Fruit fly (Drosophila melanogaster) whole organism, embryonic: ENCODE measurements around the gene nkt.

ENCODE experiments used
- Adf1 ChIP-seq: fragments of 200-800 bp; sonication (Bioruptor generic); IDR thresholded peaks from 2 replicates; pipeline ENCODE4 v1.3.6; 2022; ENCODE audit warnings: missing biosample characterization, missing genetic modification characterization
- Atf6 ChIP-seq: fragments of 200-800 bp; sonication (Bioruptor generic); IDR thresholded peaks from 2 replicates; pipeline ENCODE4 v1.3.6; 2022; ENCODE audit warnings: missing biosample characterization, missing genetic modification characterization
- Awh ChIP-seq: fragments of 200-800 bp; sonication (Bioruptor generic); IDR thresholded peaks from 2 replicates; pipeline ENCODE4, ENCODE4 v1.3.6; 2022; ENCODE audit warnings: missing biosample characterization, missing genetic modification characterization
- CG10267 ChIP-seq: fragments of 200-800 bp; sonication (Bioruptor generic); optimal IDR thresholded peaks from 2 replicates; lab custom pipeline; 2018; ENCODE audit warnings: missing biosample characterization, mild to moderate bottlenecking, missing genetic modification characterization, moderate library complexity
- CG11093 ChIP-seq: fragments of 200-800 bp; sonication (Bioruptor generic); IDR thresholded peaks from 3 replicates; pipeline ENCODE4 v1.3.6; 2022; ENCODE audit warnings: missing biosample characterization, missing genetic modification characterization
- CG11696 ChIP-seq: fragments of 200-800 bp; sonication (Bioruptor generic); IDR thresholded peaks from 2 replicates; pipeline ENCODE4 v1.3.6; 2022; ENCODE audit warnings: missing biosample characterization, missing genetic modification characterization
- CG12071 ChIP-seq: fragments of 200-800 bp; sonication (Bioruptor generic); optimal IDR thresholded peaks from 3 replicates; lab custom pipeline; 2018; ENCODE audit warnings: missing biosample characterization, mild to moderate bottlenecking, missing genetic modification characterization
- CG14441 ChIP-seq: fragments of 200-800 bp; sonication (Bioruptor generic); IDR thresholded peaks from 2 replicates; pipeline ENCODE4 v1.3.6; 2022; ENCODE audit warnings: missing biosample characterization, missing genetic modification characterization
- CG1529 ChIP-seq: fragments of 200-800 bp; sonication (Bioruptor generic); optimal IDR thresholded peaks from 3 replicates; lab custom pipeline; 2018; ENCODE audit warnings: missing biosample characterization, missing genetic modification characterization
- CG15696 ChIP-seq: fragments of 200-800 bp; sonication (Bioruptor generic); optimal IDR thresholded peaks from 2 replicates; lab custom pipeline; 2019; ENCODE audit warnings: missing biosample characterization, mild to moderate bottlenecking, missing genetic modification characterization, moderate library complexity
- CG1832 ChIP-seq: fragments of 200-800 bp; sonication (Bioruptor generic); optimal IDR thresholded peaks from 2 replicates; lab custom pipeline; 2017; ENCODE audit warnings: missing biosample characterization, mild to moderate bottlenecking, missing genetic modification characterization, inconsistent platforms
- CG33557 ChIP-seq: fragments of 200-800 bp; sonication (Bioruptor generic); optimal IDR thresholded peaks from 2 replicates; lab custom pipeline; 2019; ENCODE audit warnings: missing biosample characterization, mild to moderate bottlenecking, missing genetic modification characterization, moderate library complexity
- CG3847 ChIP-seq: fragments of 200-800 bp; sonication (Bioruptor generic); IDR thresholded peaks from 2 replicates; pipeline ENCODE4 v1.3.6; 2022; ENCODE audit warnings: missing biosample characterization, missing genetic modification characterization
- CG4424 ChIP-seq: fragments of 200-800 bp; sonication (Bioruptor generic); optimal IDR thresholded peaks from 3 replicates; lab custom pipeline; 2016; ENCODE audit warnings: missing biosample characterization, missing genetic modification characterization
- CG4707 ChIP-seq: fragments of 200-800 bp; sonication (Bioruptor generic); optimal IDR thresholded peaks from 2 replicates; lab custom pipeline; 2018; ENCODE audit warnings: missing biosample characterization, mild to moderate bottlenecking, missing genetic modification characterization, moderate library complexity
- CG6272 ChIP-seq: fragments of 200-800 bp; sonication (Bioruptor generic); IDR thresholded peaks from 2 replicates; pipeline ENCODE4 v1.3.6; 2022; ENCODE audit warnings: missing biosample characterization, missing genetic modification characterization
- CG7271 ChIP-seq: fragments of 200-800 bp; sonication (Bioruptor generic); optimal IDR thresholded peaks from 2 replicates; lab custom pipeline; 2018; ENCODE audit warnings: missing biosample characterization, mild to moderate bottlenecking, missing genetic modification characterization, moderate library complexity
- CG8359 ChIP-seq: fragments of 200-800 bp; sonication (Bioruptor generic); optimal IDR thresholded peaks from 2 replicates; lab custom pipeline; 2017; ENCODE audit warnings: missing biosample characterization, mild to moderate bottlenecking, missing genetic modification characterization, borderline replicate concordance
- CoRest ChIP-seq: fragments of 200-800 bp; sonication (Bioruptor generic); optimal IDR thresholded peaks from 3 replicates; lab custom pipeline; 2018; ENCODE audit warnings: missing biosample characterization, mild to moderate bottlenecking, missing genetic modification characterization, moderate library complexity
- Dip2 ChIP-seq: fragments of 200-800 bp; sonication (Bioruptor generic); IDR thresholded peaks from 2 replicates; pipeline ENCODE4 v1.3.6; 2022; ENCODE audit warnings: missing biosample characterization, missing genetic modification characterization
- Dip3 ChIP-seq: fragments of 200-800 bp; sonication (Bioruptor generic); optimal IDR thresholded peaks from 3 replicates; lab custom pipeline; 2016; ENCODE audit warnings: missing biosample characterization, missing genetic modification characterization
- Drgx ChIP-seq: fragments of 200-800 bp; sonication (Bioruptor generic); IDR thresholded peaks from 2 replicates; pipeline ENCODE4 v1.3.6; 2022; ENCODE audit warnings: missing biosample characterization, missing genetic modification characterization
- ERR ChIP-seq: fragments of 200-800 bp; sonication (Bioruptor generic); optimal IDR thresholded peaks from 2 replicates; lab custom pipeline; 2016; ENCODE audit warnings: missing biosample characterization, missing genetic modification characterization
- Ets97D ChIP-seq: fragments of 200-800 bp; sonication (Bioruptor generic); optimal IDR thresholded peaks from 3 replicates; lab custom pipeline; 2016; ENCODE audit warnings: missing biosample characterization, missing genetic modification characterization
- HHEX ChIP-seq: fragments of 200-800 bp; sonication (Bioruptor generic); optimal IDR thresholded peaks from 3 replicates; lab custom pipeline; 2017; ENCODE audit warnings: missing biosample characterization, mild to moderate bottlenecking, missing genetic modification characterization, missing genetic modification reagents
- Hr3 ChIP-seq: fragments of 200-800 bp; sonication (Bioruptor generic); optimal IDR thresholded peaks from 3 replicates; lab custom pipeline; 2016; ENCODE audit warnings: missing biosample characterization, missing genetic modification characterization
- Med ChIP-seq: fragments of 200-800 bp; sonication (Bioruptor generic); peaks from one replicate; lab custom pipeline; 2016; ENCODE audit warnings: missing biosample characterization, missing genetic modification characterization, mild to moderate bottlenecking, inconsistent platforms, moderate library complexity
- Nf-YB ChIP-seq: fragments of 200-800 bp; sonication (Bioruptor generic); optimal IDR thresholded peaks from 3 replicates; lab custom pipeline; 2019; ENCODE audit warnings: missing biosample characterization, mild to moderate bottlenecking, missing genetic modification characterization, moderate library complexity
- Tbp ChIP-seq: fragments of >200 bp; optimal IDR thresholded peaks from 2 replicates; lab custom pipeline; 2018; ENCODE audit warnings: missing biosample characterization, missing genetic modification characterization
- ap ChIP-seq: fragments of 200-800 bp; sonication (Bioruptor generic); IDR thresholded peaks from 2 replicates; pipeline ENCODE4 v1.3.6; 2022; ENCODE audit warnings: missing biosample characterization, missing genetic modification characterization
- bcd ChIP-seq: fragments of 200-800 bp; sonication (Bioruptor generic); optimal IDR thresholded peaks from 2 replicates; lab custom pipeline; 2017; ENCODE audit warnings: missing biosample characterization, mild to moderate bottlenecking, missing genetic modification characterization
- bsh ChIP-seq, 2 experiments: fragments of 200-800 bp; sonication (Bioruptor generic); optimal IDR thresholded peaks; 2 replicates each; lab custom pipeline; 2017 to 2018; ENCODE audit warnings: mild to moderate bottlenecking in 2 of 2, missing biosample characterization in 2 of 2, missing genetic modification characterization in 2 of 2, moderate library complexity in 1 of 2
- ci ChIP-seq: fragments of 200-800 bp; sonication (Bioruptor generic); IDR thresholded peaks from 3 replicates; pipeline ENCODE4 v1.3.6; 2022; ENCODE audit warnings: missing biosample characterization, missing genetic modification characterization
- crp ChIP-seq, 2 experiments: fragments of 200-800 bp; sonication (Bioruptor generic); optimal IDR thresholded peaks; 2 replicates in 1 of 2; 3 replicates in 1 of 2; lab custom pipeline; 2017; ENCODE audit warnings: missing biosample characterization in 2 of 2, missing genetic modification characterization in 2 of 2, mild to moderate bottlenecking in 1 of 2, moderate library complexity in 1 of 2
- fd96Cb ChIP-seq: fragments of 200-800 bp; sonication (Bioruptor generic); optimal IDR thresholded peaks from 2 replicates; lab custom pipeline; 2018; ENCODE audit warnings: missing biosample characterization, mild to moderate bottlenecking, missing genetic modification characterization, moderate library complexity
- fu2 ChIP-seq: fragments of 200-800 bp; sonication (Bioruptor generic); optimal IDR thresholded peaks from 2 replicates; lab custom pipeline; 2016; ENCODE audit warnings: missing biosample characterization, missing genetic modification characterization
- row ChIP-seq: fragments of 200-800 bp; sonication (Bioruptor generic); IDR thresholded peaks from 3 replicates; pipeline ENCODE4 v1.3.6; 2022; ENCODE audit warnings: missing biosample characterization, missing genetic modification characterization
- scrt ChIP-seq: fragments of 200-800 bp; sonication (Bioruptor generic); optimal IDR thresholded peaks from 2 replicates; lab custom pipeline; 2018; ENCODE audit warnings: missing biosample characterization, mild to moderate bottlenecking, missing genetic modification characterization, moderate library complexity
- sens ChIP-seq: fragments of 200-800 bp; sonication (Bioruptor generic); peaks from one replicate; lab custom pipeline; 2016; ENCODE audit warnings: missing biosample characterization, missing genetic modification characterization
- sug ChIP-seq: fragments of 200-800 bp; optimal IDR thresholded peaks from 2 replicates; lab custom pipeline; 2019; ENCODE audit warnings: missing biosample characterization, mild to moderate bottlenecking, missing genetic modification characterization, moderate library complexity
- tap ChIP-seq: fragments of 200-800 bp; optimal IDR thresholded peaks from 3 replicates; lab custom pipeline; 2019; ENCODE audit warnings: missing biosample characterization, mild to moderate bottlenecking, missing genetic modification characterization, moderate library complexity
- ttk ChIP-seq: fragments of 200-800 bp; sonication (Bioruptor generic); IDR thresholded peaks from 2 replicates; pipeline ENCODE4 v2.1.2; 2022; ENCODE audit warnings: missing biosample characterization, missing genetic modification characterization
- vnd ChIP-seq: fragments of 200-800 bp; sonication (Bioruptor generic); IDR thresholded peaks from 3 replicates; pipeline ENCODE4 v1.3.6; 2022; ENCODE audit warnings: missing biosample characterization, missing genetic modification characterization; ENCODE audit not compliant: partially characterized antibody
- z ChIP-seq: fragments of 200-800 bp; sonication (Bioruptor generic); IDR thresholded peaks from 3 replicates; pipeline ENCODE4 v1.3.6; 2022; ENCODE audit warnings: missing biosample characterization, missing genetic modification characterization
- zen2 ChIP-seq: fragments of 200-800 bp; sonication (Bioruptor generic); IDR thresholded peaks from 3 replicates; pipeline ENCODE4 v1.3.6; 2022; ENCODE audit warnings: missing biosample characterization, missing genetic modification characterization; ENCODE audit not compliant: partially characterized antibody

The nkt gene

dm6 chr3L:11247370-11248255 lies 46.5 kb downstream of the nkt start (continued):
- no peak for TF ChIP-seq CG8359 (GFP tag; lab: Kevin White, UChicago)
- TF ChIP-seq CG33557 (GFP tag; lab: Kevin White, UChicago): peak; percentile 37
- peak; percentile 85 for TF ChIP-seq ci (GFP tag; lab: Robert Waterston, UW)
- TF ChIP-seq tap (tag; lab: Kevin White, UChicago): peak; percentile 32
- TF ChIP-seq CG3847 (GFP tag; lab: Robert Waterston, UW): no peak
- no peak for TF ChIP-seq CG15696 (tag; lab: Kevin White, UChicago)
- no peak for TF ChIP-seq Dip3
- peak; percentile 17 for TF ChIP-seq sug (tag; lab: Kevin White, UChicago)
- TF ChIP-seq CG11696: peak; percentile 70
- TF ChIP-seq CG6272: no peak
- TF ChIP-seq ERR: no peak
- TF ChIP-seq fd96Cb (tag; lab: Kevin White, UChicago): no peak
- TF ChIP-seq Med (GFP tag; lab: Kevin White, UChicago): peak; percentile 74
- TF ChIP-seq HHEX (GFP tag; lab: Kevin White, UChicago): no peak
- no peak for TF ChIP-seq CG11093 (GFP tag; lab: Robert Waterston, UW)
- no peak for TF ChIP-seq Hr3 (GFP tag; lab: Kevin White, UChicago)
- TF ChIP-seq sens (GFP tag; lab: Kevin White, UChicago): peak; percentile 80
- no peak for TF ChIP-seq CoRest (tag; lab: Kevin White, UChicago)
- no peak for TF ChIP-seq ap (GFP tag; lab: Robert Waterston, UW)
- no peak for TF ChIP-seq Tbp (GFP tag; lab: Kevin White, UChicago)
- TF ChIP-seq scrt (GFP tag; lab: Kevin White, UChicago): peak; percentile 8
- TF ChIP-seq ttk (GFP tag; lab: Robert Waterston, UW): no peak
- TF ChIP-seq crp (GFP tag; optimal IDR thresholded peaks at IDR 0.05; lab: Kevin White, UChicago): peak in 1 of 2 experiments; percentile 78
- peak; percentile 22 to 52 for TF ChIP-seq bsh (GFP tag; optimal IDR thresholded peaks at IDR 0.05; lab: Kevin White, UChicago)
- no peak for TF ChIP-seq Ets97D
- peak; percentile 48; the same call in 1 of the 2 replicates for TF ChIP-seq Awh (GFP tag; lab: Robert Waterston, UW)
- no peak for TF ChIP-seq CG14441 (GFP tag; lab: Robert Waterston, UW)
- no peak for TF ChIP-seq Atf6 (GFP tag; lab: Robert Waterston, UW)
- TF ChIP-seq CG10267 (tag; lab: Kevin White, UChicago): no peak
- TF ChIP-seq bcd (GFP tag; lab: Kevin White, UChicago): no peak
- TF ChIP-seq CG7271 (tag; lab: Kevin White, UChicago): no peak
- peak; percentile 43 for TF ChIP-seq CG4707 (GFP tag; lab: Kevin White, UChicago)
- peak; percentile 13 for TF ChIP-seq CG1529 (GFP tag; lab: Kevin White, UChicago)
- TF ChIP-seq Adf1 (GFP tag; lab: Robert Waterston, UW): peak; percentile 89
- TF ChIP-seq fu2: no peak
- TF ChIP-seq CG12071 (GFP tag; lab: Kevin White, UChicago): peak; percentile 67
- 0 out of 3 replicates have a peak, but pooled peaks have one; percentile 12 for TF ChIP-seq row (GFP tag; lab: Robert Waterston, UW)
- TF ChIP-seq z: peak; percentile 96
- no peak for TF ChIP-seq CG4424 (GFP tag; lab: Kevin White, UChicago)
- peak; percentile 55 for TF ChIP-seq Drgx (GFP tag; lab: Robert Waterston, UW)
- TF ChIP-seq zen2: peak; percentile 66
- TF ChIP-seq Nf-YB: peak; percentile 2
- no peak for TF ChIP-seq Dip2 (GFP tag; lab: Robert Waterston, UW)
- TF ChIP-seq vnd (GFP tag; lab: Robert Waterston, UW): no peak
- TF ChIP-seq CG1832 (GFP tag; lab: Kevin White, UChicago): no peak
